Fruit fly (Drosophila melanogaster): Measurements from ENCODE around the gene CG46505.
"Not testable (repeated sequence)": the region's sequence is repeated elsewhere in the genome, so short reads cannot be mapped to it uniquely, and the experiment has no call there.

CG46505 gene

dm6 chrX:22187070-22187469, 34.4 kb downstream of the CG46505 start, which contains the start of gene CG46512:
CG46512 (plus strand) TSS chrX:22187370.
- TF ChIP-seq woc, fru, usp (GFP tag; optimal IDR thresholded peaks at IDR 0.05): not testable (repeated sequence)

dm6 chrX:22191973-22192372, 39.3 kb downstream of the CG46505 start, which contains the start of gene CG46513:
CG46513 (plus strand) TSS chrX:22192273.
- not testable (repeated sequence) for TF ChIP-seq CG9705, sage, Hnf4 (GFP tag; optimal IDR thresholded peaks at IDR 0.05)

- not testable (repeated sequence) for TF ChIP-seq Vsx2 (GFP tag; optimal IDR thresholded peaks at IDR 0.05; ENCODE audit: partially characterized antibody); GATAd (GFP tag; optimal IDR thresholded peaks at IDR 0.05); ey (GFP tag; optimal IDR thresholded peaks at IDR 0.05)
Measured at dm6 chrX:22196874-22197273, 44.2 kb downstream of the CG46505 start, which contains the start of gene CG46514. CG46514 (plus strand) TSS chrX:22197174.

dm6 chrX:22201883-22202282, 49.2 kb downstream of the CG46505 start, which contains the start of gene CG46515:
CG46515 (plus strand) TSS chrX:22202183.
- TF ChIP-seq Abd-B, foxo, rgr (GFP tag; optimal IDR thresholded peaks at IDR 0.05): not testable (repeated sequence)
